Worm (Caenorhabditis elegans) whole organism, L4 larva: ENCODE results near the gene F44G3.7.

Source experiments
- D1046.2 ChIP-seq: fragments of 200-800 bp; sonication (Bioruptor generic); IDR thresholded peaks from 2 replicates; pipeline ENCODE4 v1.3.6; 2022; ENCODE audit warnings: missing genetic modification characterization, missing compliant biosample characterization
- F10B5.3 ChIP-seq: sonication (generic microtip); optimal IDR thresholded peaks from 2 replicates; lab custom pipeline; 2016; ENCODE audit warnings: mild to moderate bottlenecking, missing genetic modification characterization, missing compliant biosample characterization
- aly-2 ChIP-seq: sonication (generic microtip); optimal IDR thresholded peaks from 2 replicates; lab custom pipeline; 2018; ENCODE audit warnings: missing biosample characterization, missing genetic modification characterization
- attf-4 ChIP-seq: sonication (generic microtip); optimal IDR thresholded peaks from 3 replicates; lab custom pipeline; 2017; ENCODE audit warnings: missing biosample characterization, missing genetic modification characterization
- ceh-28 ChIP-seq: fragments of 150-350 bp; optimal IDR thresholded peaks from 2 replicates; lab custom pipeline; 2014; ENCODE audit warnings: missing biosample characterization, missing genetic modification reagents, missing genetic modification characterization
- ceh-62 ChIP-seq: sonication (generic microtip); optimal IDR thresholded peaks from 2 replicates; lab custom pipeline; 2017; ENCODE audit warnings: missing biosample characterization, missing genetic modification characterization
- ces-1 ChIP-seq: fragments of 150-350 bp; sonication (generic microtip); optimal IDR thresholded peaks from 4 replicates; lab custom pipeline; 2014; ENCODE audit warnings: missing biosample characterization, missing genetic modification reagents, missing genetic modification characterization
- ctbp-1 ChIP-seq: fragments of 200-800 bp; sonication (Bioruptor generic); IDR thresholded peaks from 2 replicates; pipeline ENCODE4 v1.3.6; 2022; ENCODE audit warnings: missing genetic modification reagents, missing genetic modification characterization, missing compliant biosample characterization
- daf-16 ChIP-seq, 3 experiments: sonication (generic microtip); optimal IDR thresholded peaks; 2 replicates each; lab custom pipeline; 2016 to 2017; ENCODE audit warnings: missing genetic modification characterization in 3 of 3, missing genetic modification reagents in 3 of 3, mild to moderate bottlenecking in 2 of 3, missing compliant biosample characterization in 2 of 3, missing biosample characterization in 1 of 3, moderate library complexity in 1 of 3
- dpl-1 ChIP-seq: fragments of 150-350 bp; optimal IDR thresholded peaks from 2 replicates; lab custom pipeline; 2014; ENCODE audit warnings: missing biosample characterization, missing genetic modification reagents, missing genetic modification characterization
- dve-1 ChIP-seq: sonication (generic microtip); optimal IDR thresholded peaks from 2 replicates; lab custom pipeline; 2017; ENCODE audit warnings: antibody characterized with exemption, mild to moderate bottlenecking, missing genetic modification characterization, missing compliant biosample characterization; ENCODE audit not compliant: insufficient read depth
- gei-8 ChIP-seq: fragments of 200-800 bp; sonication (Bioruptor generic); optimal IDR thresholded peaks from 2 replicates; lab custom pipeline; 2018; ENCODE audit warnings: mild to moderate bottlenecking, missing genetic modification characterization, missing compliant biosample characterization
- hlh-11 ChIP-seq: fragments of 200-800 bp; sonication (Bioruptor generic); optimal IDR thresholded peaks from 2 replicates; lab custom pipeline; 2018; ENCODE audit warnings: mild to moderate bottlenecking, missing genetic modification characterization, missing compliant biosample characterization
- hmg-1.1 ChIP-seq: fragments of 200-800 bp; sonication (Bioruptor generic); IDR thresholded peaks from 2 replicates; pipeline ENCODE4 v1.3.6; 2022; ENCODE audit warnings: missing genetic modification reagents, missing genetic modification characterization, missing compliant biosample characterization
- jun-1 ChIP-seq: fragments of 150-350 bp; optimal IDR thresholded peaks from 2 replicates; lab custom pipeline; 2014; ENCODE audit warnings: missing biosample characterization, missing genetic modification reagents, missing genetic modification characterization
- lsy-2 ChIP-seq, 2 experiments: fragments of 150-350 bp in 1 of 2; sonication (generic microtip) in 1 of 2; optimal IDR thresholded peaks; 2 replicates each; lab custom pipeline; 2014 to 2017; ENCODE audit warnings: missing biosample characterization in 2 of 2, missing genetic modification characterization in 2 of 2
- nhr-10 ChIP-seq: fragments of 150-350 bp; optimal IDR thresholded peaks from 2 replicates; lab custom pipeline; 2014; ENCODE audit warnings: missing biosample characterization, missing genetic modification characterization
- nhr-111 ChIP-seq: fragments of 200-800 bp; sonication (Bioruptor generic); optimal IDR thresholded peaks from 2 replicates; lab custom pipeline; 2018; ENCODE audit warnings: mild to moderate bottlenecking, missing genetic modification characterization, missing compliant biosample characterization
- nhr-237 ChIP-seq: sonication (generic microtip); optimal IDR thresholded peaks from 2 replicates; lab custom pipeline; 2017; ENCODE audit warnings: missing biosample characterization, missing genetic modification characterization
- nhr-25 ChIP-seq: sonication (generic microtip); optimal IDR thresholded peaks from 2 replicates; lab custom pipeline; 2017; ENCODE audit warnings: missing genetic modification characterization, mild to moderate bottlenecking, missing compliant biosample characterization, antibody characterized with exemption, moderate library complexity, borderline replicate concordance; ENCODE audit not compliant: insufficient read depth
- nhr-28 ChIP-seq: fragments of 150-350 bp; optimal IDR thresholded peaks from 2 replicates; lab custom pipeline; 2014; ENCODE audit warnings: missing biosample characterization, missing genetic modification characterization
- nhr-41 ChIP-seq: fragments of 200-800 bp; sonication (Bioruptor generic); IDR thresholded peaks from 2 replicates; pipeline ENCODE4 v1.3.6; 2022; ENCODE audit warnings: missing genetic modification reagents, missing genetic modification characterization, missing compliant biosample characterization
- pqm-1 ChIP-seq: sonication (generic microtip); optimal IDR thresholded peaks from 2 replicates; lab custom pipeline; 2017; ENCODE audit warnings: missing biosample characterization, missing genetic modification characterization
- rbr-2 ChIP-seq: sonication (generic microtip); optimal IDR thresholded peaks from 2 replicates; lab custom pipeline; 2016; ENCODE audit warnings: missing genotype, missing genetic modification characterization, missing compliant biosample characterization
- saeg-2 ChIP-seq: fragments of 200-800 bp; sonication (Bioruptor generic); IDR thresholded peaks from 2 replicates; pipeline ENCODE4 v1.3.6; 2022; ENCODE audit warnings: missing genetic modification reagents, missing genetic modification characterization, missing compliant biosample characterization
- sdz-12 ChIP-seq: fragments of 200-800 bp; sonication (Bioruptor generic); optimal IDR thresholded peaks from 2 replicates; lab custom pipeline; 2018; ENCODE audit warnings: mild to moderate bottlenecking, missing genetic modification characterization, missing compliant biosample characterization
- set-16 ChIP-seq: fragments of 200-800 bp; sonication (Bioruptor generic); IDR thresholded peaks from 2 replicates; pipeline ENCODE4 v1.3.6; 2022; ENCODE audit warnings: missing genetic modification reagents, missing genetic modification characterization, missing compliant biosample characterization
- spr-1 ChIP-seq: sonication (generic microtip); optimal IDR thresholded peaks from 2 replicates; lab custom pipeline; 2016; ENCODE audit warnings: mild to moderate bottlenecking, missing genetic modification characterization, missing compliant biosample characterization
- spr-3 ChIP-seq: fragments of 200-800 bp; sonication (Bioruptor generic); optimal IDR thresholded peaks from 2 replicates; lab custom pipeline; 2018; ENCODE audit warnings: mild to moderate bottlenecking, missing genetic modification characterization, missing compliant biosample characterization
- tag-97 ChIP-seq: fragments of 200-800 bp; sonication (Bioruptor generic); IDR thresholded peaks from 2 replicates; pipeline ENCODE4 v1.3.6; 2022; ENCODE audit warnings: missing genetic modification characterization, missing compliant biosample characterization
- tra-1 ChIP-seq: fragments of 200-800 bp; sonication (Bioruptor generic); IDR thresholded peaks from 2 replicates; pipeline ENCODE4 v1.3.6; 2022; ENCODE audit warnings: missing genetic modification reagents, missing genetic modification characterization, missing compliant biosample characterization
- unc-62 ChIP-seq, 3 experiments: fragments of 150-350 bp in 1 of 3; sonication (generic microtip); optimal IDR thresholded peaks in 2 of 3; peaks in 1 of 3; 1 replicate in 1 of 3; 2 replicates in 2 of 3; lab custom pipeline; 2014 to 2017; ENCODE audit warnings: missing biosample characterization in 3 of 3, missing genetic modification characterization in 3 of 3, missing genetic modification reagents in 3 of 3, missing genotype in 1 of 3
- zfp-2 ChIP-seq: sonication (generic microtip); optimal IDR thresholded peaks from 2 replicates; lab custom pipeline; 2016; ENCODE audit warnings: mild to moderate bottlenecking, missing genetic modification characterization, missing compliant biosample characterization

The F44G3.7 gene

DNA sequence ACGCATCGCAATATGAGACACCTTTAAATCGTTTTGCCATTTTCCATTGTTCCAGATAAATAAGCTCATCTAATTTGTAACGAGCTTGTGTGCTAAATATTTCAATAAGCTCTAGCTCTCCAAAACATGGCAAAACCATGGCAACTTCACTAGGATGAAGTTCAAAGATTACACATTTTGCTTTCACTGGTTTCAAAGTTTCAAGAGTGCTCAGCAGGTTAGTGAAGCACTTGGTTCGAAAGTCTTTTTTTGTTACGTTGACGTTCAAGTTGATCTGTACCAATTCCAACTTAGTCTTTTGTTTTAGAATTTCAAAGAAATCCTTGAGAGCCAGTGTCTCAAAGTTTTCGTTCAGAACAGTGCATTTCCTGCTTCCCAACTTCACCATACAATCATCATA is 5.4 kb upstream of the F44G3.7 start, which contains the start of gene fbxa-18:
fbxa-18 (plus strand) TSS at position 301 of the 400 bp plus-strand sequence.
- TF ChIP-seq lsy-2 (tag; optimal IDR thresholded peaks at IDR 0.05; lab: Kevin White, UChicago) (no peak), D1046.2 (GFP tag; lab: Robert Waterston, UW) (no peak), tra-1 (GFP tag; lab: Robert Waterston, UW) (no peak)

DNA sequence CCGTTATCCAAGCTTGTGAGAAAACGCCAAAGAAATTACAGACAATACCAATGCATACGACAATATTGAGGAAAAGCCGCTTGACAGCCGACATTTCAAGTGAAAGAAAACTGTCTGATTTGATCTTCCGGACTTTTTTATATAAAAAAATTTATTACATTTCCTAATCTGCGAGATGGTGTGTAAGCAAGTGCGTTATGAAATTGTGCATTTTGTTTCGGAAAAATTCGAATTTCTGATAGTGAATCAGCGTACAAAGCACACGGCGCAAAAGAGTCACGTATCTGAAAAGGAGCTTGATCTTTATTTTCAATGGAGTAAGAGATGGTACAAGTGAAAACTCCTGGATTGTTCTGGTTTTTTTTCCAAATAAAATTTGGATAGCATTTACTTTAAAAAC is 4.1 kb upstream of the F44G3.7 start, which contains the start of gene clc-32:
clc-32 (minus strand) TSS at position 101 of the 400 bp plus-strand sequence.
- TF ChIP-seq jun-1 (tag; lab: Kevin White, UChicago) = no peak

DNA sequence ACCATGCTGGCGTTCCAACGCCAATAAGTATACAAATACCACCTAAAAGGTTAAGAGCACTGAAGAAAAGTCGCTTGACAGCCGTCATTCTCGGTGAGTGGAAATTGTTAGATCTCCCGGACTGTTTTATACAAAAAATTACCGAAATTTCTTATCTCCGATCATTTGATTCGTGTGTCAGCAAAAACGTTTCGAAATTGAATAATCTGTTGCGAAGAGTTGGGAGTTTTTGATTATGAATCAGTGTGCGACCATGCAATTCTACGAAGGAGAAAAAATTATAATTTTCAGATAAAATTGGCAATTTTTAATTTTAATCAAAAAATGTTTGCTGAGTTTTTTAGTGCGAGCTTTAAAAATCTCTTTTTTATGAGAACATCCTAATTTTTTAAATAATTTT is 2.6 kb upstream of the F44G3.7 start, which contains the start of gene clc-11:
clc-11 (minus strand) TSS at position 101 of the 400 bp plus-strand sequence.
- no peak for TF ChIP-seq spr-3 (GFP tag; lab: Kevin White, UChicago)
- no peak for TF ChIP-seq spr-1 (tag; lab: Kevin White, UChicago)

DNA sequence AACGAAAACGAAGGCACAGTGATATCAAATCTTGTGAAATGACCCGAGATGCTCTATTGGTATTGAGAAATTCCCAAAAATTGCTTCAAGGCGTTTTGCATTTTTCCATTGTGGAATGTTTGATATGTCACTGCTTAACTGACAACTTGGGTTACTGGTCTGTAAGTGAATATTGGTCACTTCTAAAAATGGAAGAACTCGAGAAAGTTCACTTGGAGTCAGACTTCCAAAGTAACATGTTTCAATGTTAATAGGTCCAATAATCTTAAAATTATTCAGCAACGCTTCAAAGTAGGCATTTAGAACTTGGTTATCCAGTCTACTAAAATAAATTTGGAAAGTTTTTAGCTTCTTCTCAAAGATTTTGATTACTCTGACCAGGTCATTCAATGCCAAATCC is 4.2 kb downstream of the F44G3.7 start, which contains the start of gene fbxa-144:
fbxa-144 (minus strand) TSS at position 101 of the 400 bp plus-strand sequence.
- no peak for TF ChIP-seq hlh-11
- TF ChIP-seq nhr-111 (GFP tag; lab: Kevin White, UChicago) = no peak
- TF ChIP-seq jun-1 (tag; lab: Kevin White, UChicago) = no peak
- no peak for TF ChIP-seq zfp-2 (tag; lab: Kevin White, UChicago)
- TF ChIP-seq sdz-12 (GFP tag; lab: Kevin White, UChicago) = no peak
- no peak for TF ChIP-seq dpl-1
- no peak for TF ChIP-seq nhr-10 (tag; lab: Kevin White, UChicago)
- TF ChIP-seq attf-4 = no peak
- TF ChIP-seq ceh-28 (tag; lab: Kevin White, UChicago) = no peak

DNA sequence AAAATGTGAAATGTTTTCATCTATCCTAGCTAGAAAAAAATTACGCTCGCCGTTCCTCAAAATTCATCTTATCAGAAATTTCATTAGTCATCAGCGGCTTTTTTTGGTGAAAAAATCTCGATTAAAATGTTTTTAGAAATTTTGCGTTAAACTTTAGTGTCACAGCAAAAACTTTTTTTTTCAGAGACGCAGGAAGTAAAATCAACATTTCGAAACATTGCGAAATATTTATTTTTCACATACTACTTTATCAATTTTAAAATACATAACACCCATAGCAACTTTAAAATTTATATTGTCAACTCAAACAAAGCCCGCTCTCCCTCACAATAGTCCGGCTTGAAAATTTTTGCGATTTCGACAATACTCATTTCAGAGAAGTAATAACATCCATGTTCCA is 4.7 kb downstream of the F44G3.7 start:
- TF ChIP-seq attf-4 (no peak), unc-62 (GFP tag; optimal IDR thresholded peaks at IDR 0.05 in 1 of 2; lab: Kevin White, UChicago) (peak in 1 of 2 experiments; percentile 7), unc-62 (tag; optimal IDR thresholded peaks at IDR 0.05; lab: Kevin White, UChicago) (no peak)

DNA sequence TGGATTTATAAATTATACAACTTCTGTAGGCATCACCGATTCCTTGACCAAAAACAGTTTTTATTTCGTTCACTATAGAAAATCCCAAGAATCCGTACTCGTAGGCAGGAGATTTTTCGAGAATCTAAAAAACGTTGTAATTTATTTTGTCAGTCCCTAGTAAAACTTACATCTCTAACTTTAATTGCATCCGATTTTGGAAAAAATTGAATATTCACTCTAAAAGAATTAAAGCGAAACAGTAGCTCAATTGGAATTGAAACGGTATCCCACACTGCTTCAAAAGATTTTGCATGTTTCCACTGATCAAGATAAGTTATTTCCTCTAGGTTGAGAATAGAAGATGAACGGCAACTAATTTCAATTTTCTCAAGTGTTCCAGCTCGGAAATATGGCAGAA is 5.7 kb downstream of the F44G3.7 start, which contains the start of gene fbxa-142:
fbxa-142 (minus strand) TSS at position 101 of the 400 bp plus-strand sequence.
- TF ChIP-seq ctbp-1 (GFP tag; lab: Robert Waterston, UW) (no peak), nhr-25 (tag; lab: Kevin White, UChicago) (no peak), tra-1 (GFP tag; lab: Robert Waterston, UW) (no peak), nhr-41 (no peak), set-16 (no peak), unc-62 (GFP tag; optimal IDR thresholded peaks at IDR 0.05 in 1 of 2; lab: Kevin White, UChicago) (peak in 1 of 2 experiments; percentile 27), unc-62 (tag; optimal IDR thresholded peaks at IDR 0.05; lab: Kevin White, UChicago) (no peak)

DNA sequence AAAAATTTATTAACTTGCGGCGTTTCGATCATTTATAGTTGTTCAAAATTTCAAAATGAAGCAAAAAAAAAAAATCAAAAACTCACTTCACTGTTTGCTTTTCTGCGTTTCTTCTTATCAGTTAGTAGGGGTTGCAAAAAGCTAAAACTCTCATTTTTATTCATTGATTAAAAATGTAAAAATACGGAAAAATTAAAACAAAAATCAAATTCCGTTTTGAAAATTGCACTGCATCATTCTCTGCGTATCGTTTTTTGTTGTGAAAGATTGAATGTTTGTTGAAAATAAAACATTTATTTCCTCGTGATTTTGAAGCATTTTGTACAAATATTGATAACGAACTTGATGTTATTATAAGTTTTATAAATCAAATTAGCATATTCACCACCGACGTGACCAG is 7.8 kb downstream of the F44G3.7 start:
- peak; percentile 78 for TF ChIP-seq pqm-1 (tag; lab: Kevin White, UChicago)
- TF ChIP-seq gei-8 (GFP tag; lab: Kevin White, UChicago) = no peak
- no peak for TF ChIP-seq ceh-62 (tag; lab: Kevin White, UChicago)
- no peak for TF ChIP-seq hmg-1.1 (GFP tag; lab: Robert Waterston, UW)
- no peak for TF ChIP-seq tag-97 (GFP tag; lab: Robert Waterston, UW)
- TF ChIP-seq F10B5.3 (tag; lab: Kevin White, UChicago) = no peak
- no peak for TF ChIP-seq daf-16 (GFP tag; optimal IDR thresholded peaks at IDR 0.05; lab: Kevin White, UChicago)
- TF ChIP-seq daf-16 (tag; optimal IDR thresholded peaks at IDR 0.05; lab: Kevin White, UChicago) = peak; percentile 38
- no peak for TF ChIP-seq nhr-237 (tag; lab: Kevin White, UChicago)
- TF ChIP-seq nhr-28 (tag; lab: Kevin White, UChicago) = no peak
- TF ChIP-seq aly-2 = no peak
- no peak for TF ChIP-seq saeg-2 (GFP tag; lab: Robert Waterston, UW)
- no peak for TF ChIP-seq ces-1 (GFP tag; lab: Kevin White, UChicago)
- peak; percentile 38 for TF ChIP-seq dve-1 (tag; lab: Kevin White, UChicago)
- TF ChIP-seq rbr-2 = no peak
- no peak for TF ChIP-seq jun-1 (tag; lab: Kevin White, UChicago)
